Worm (Caenorhabditis elegans): ENCODE measurements around the gene ifd-2.

DNA sequence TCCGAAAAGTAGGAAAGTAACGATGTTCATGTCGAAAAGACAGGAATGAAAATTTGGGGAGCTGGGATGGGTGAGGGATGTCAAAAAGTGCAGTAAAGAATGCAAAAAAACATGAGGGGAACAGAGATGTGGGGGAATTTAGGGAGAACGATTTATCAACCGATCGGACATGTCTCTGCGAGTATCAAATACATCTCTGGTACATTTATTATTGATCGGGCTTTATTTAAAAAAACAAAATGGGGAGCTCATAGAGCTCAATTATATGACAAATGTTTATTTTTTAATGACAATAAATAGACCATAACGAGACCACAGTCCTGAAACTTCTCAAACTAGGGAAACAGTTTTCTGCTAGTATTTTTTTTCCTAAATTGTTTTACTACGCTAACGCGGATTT lies 5.0 kb downstream of the ifd-2 start, which contains the start of gene F25E2.2:
- TF ChIP-seq snpc-4 (tag; optimal IDR thresholded peaks at IDR 0.05) (no peak), unc-120 (tag; optimal IDR thresholded peaks at IDR 0.05; ENCODE audit: poor library complexity, severe bottlenecking) (no peak), pha-4 (tag; optimal IDR thresholded peaks at IDR 0.05) (no peak)
